Fruit fly (Drosophila melanogaster): ENCODE data around the gene kirre.

dm6 chrX:3143235-3144030 lies 403.2 kb downstream of the kirre start:
- TF ChIP-seq Blimp-1 (GFP tag; optimal IDR thresholded peaks at IDR 0.05) = no peak
- TF ChIP-seq CG11902 (GFP tag; optimal IDR thresholded peaks at IDR 0.05) = no peak
- TF ChIP-seq CG3032 (tag; optimal IDR thresholded peaks at IDR 0.05) = no peak
- TF ChIP-seq Hr38 (GFP tag; optimal IDR thresholded peaks at IDR 0.05) = no peak
- TF ChIP-seq CG9139 (GFP tag; optimal IDR thresholded peaks at IDR 0.05) = no peak
- TF ChIP-seq salr (GFP tag; optimal IDR thresholded peaks at IDR 0.05) = peak in 1 of 2 experiments; percentile 32
- no peak for TF ChIP-seq Hr39 (GFP tag; optimal IDR thresholded peaks at IDR 0.05)
- TF ChIP-seq Sox102F (GFP tag; optimal IDR thresholded peaks at IDR 0.05) = no peak
- TF ChIP-seq Sox14 (GFP tag; optimal IDR thresholded peaks at IDR 0.05) = no peak
- no peak for TF ChIP-seq CG31627 (GFP tag; optimal IDR thresholded peaks at IDR 0.05)
- TF ChIP-seq eg (GFP tag; IDR thresholded peaks at IDR 0.05) = peak; percentile 50; the same call in 2 of the 3 replicates
- TF ChIP-seq pdm3 (GFP tag; optimal IDR thresholded peaks at IDR 0.05) = peak; percentile 32
- no peak for TF ChIP-seq Eip93F (GFP tag; optimal IDR thresholded peaks at IDR 0.05)

Measured in whole organism, prepupa.